Worm (Caenorhabditis elegans): ENCODE results near the gene srx-125.

The srx-125 gene

DNA sequence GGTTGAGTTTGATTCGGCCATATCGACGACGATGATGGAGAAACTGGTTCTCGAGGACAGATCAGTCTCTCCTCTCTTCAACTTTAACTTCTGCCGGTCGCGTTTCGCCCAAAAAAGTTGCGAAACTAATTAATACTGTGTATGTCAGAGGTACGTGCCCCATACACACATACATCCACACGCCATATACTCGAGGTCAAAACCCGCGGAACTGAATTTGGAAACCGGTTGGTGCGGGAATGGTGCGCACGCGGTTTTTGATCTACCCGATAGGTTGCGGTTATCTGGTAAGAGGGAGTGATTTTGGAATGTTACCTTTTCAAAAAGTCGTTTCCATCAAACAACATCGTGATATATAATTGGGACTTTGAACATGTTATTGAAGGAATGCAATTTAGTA is 13.1 kb downstream of the srx-125 start, which contains the start of gene ifbp-1:
TSS of gene ifbp-1 (minus strand) at position 85 of the 400 bp plus-strand sequence.
- no peak for TF ChIP-seq sem-2 (GFP tag; optimal IDR thresholded peaks at IDR 0.05)
- TF ChIP-seq mab-5 (tag; optimal IDR thresholded peaks at IDR 0.05), result no peak
- TF ChIP-seq ztf-11 (tag; optimal IDR thresholded peaks at IDR 0.05), result no peak
- TF ChIP-seq M03D4.4 (tag; optimal IDR thresholded peaks at IDR 0.05), result no peak
- TF ChIP-seq hlh-1 (tag; optimal IDR thresholded peaks at IDR 0.05), result no peak
- TF ChIP-seq nhr-2 (tag; optimal IDR thresholded peaks at IDR 0.05), result no peak
- TF ChIP-seq lin-32 (GFP tag; optimal IDR thresholded peaks at IDR 0.05), result no peak
- TF ChIP-seq unc-120 (tag; optimal IDR thresholded peaks at IDR 0.05; ENCODE audit: poor library complexity, severe bottlenecking), result no peak
- no peak for TF ChIP-seq ceh-83 (GFP tag; optimal IDR thresholded peaks at IDR 0.05)
- TF ChIP-seq nhr-12 (tag; optimal IDR thresholded peaks at IDR 0.05), result no peak
- TF ChIP-seq mls-2 (tag; optimal IDR thresholded peaks at IDR 0.05), result no peak
- TF ChIP-seq unc-62 (GFP tag; optimal IDR thresholded peaks at IDR 0.05), result no peak
- TF ChIP-seq bed-3 (GFP tag; optimal IDR thresholded peaks at IDR 0.05), result no peak
- TF ChIP-seq tbx-8 (GFP tag; optimal IDR thresholded peaks at IDR 0.05), result no peak
- no peak for TF ChIP-seq snpc-4 (tag; optimal IDR thresholded peaks at IDR 0.05)
- no peak for TF ChIP-seq sptf-1 (tag; optimal IDR thresholded peaks at IDR 0.05)
- no peak for TF ChIP-seq lsy-2 (tag; optimal IDR thresholded peaks at IDR 0.05)
- TF ChIP-seq elt-3 (tag; optimal IDR thresholded peaks at IDR 0.05), result no peak

DNA sequence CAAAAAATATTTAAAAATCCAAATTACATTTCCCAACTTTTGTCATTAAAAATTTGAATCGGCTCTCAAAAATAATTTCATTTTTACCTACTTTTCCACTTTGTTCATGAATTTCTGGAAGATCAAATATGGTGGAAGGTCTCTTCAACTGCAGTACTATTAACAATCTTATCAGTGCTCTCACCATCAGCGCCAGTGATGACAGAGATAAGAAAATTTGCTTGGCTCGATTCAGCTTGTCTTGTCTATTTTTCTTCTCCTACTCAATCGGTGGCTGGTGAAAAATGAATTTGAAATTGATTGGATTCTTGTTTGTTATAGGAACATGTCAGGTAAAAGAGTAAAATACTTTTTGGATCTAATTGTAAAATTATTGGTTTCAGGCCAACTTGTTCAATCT is 13.9 kb downstream of the srx-125 start, which contains the start of gene cpz-2:
TSS of gene cpz-2 (plus strand) at position 210 of the 400 bp plus-strand sequence.
- no peak for TF ChIP-seq nhr-2 (tag; optimal IDR thresholded peaks at IDR 0.05)

DNA sequence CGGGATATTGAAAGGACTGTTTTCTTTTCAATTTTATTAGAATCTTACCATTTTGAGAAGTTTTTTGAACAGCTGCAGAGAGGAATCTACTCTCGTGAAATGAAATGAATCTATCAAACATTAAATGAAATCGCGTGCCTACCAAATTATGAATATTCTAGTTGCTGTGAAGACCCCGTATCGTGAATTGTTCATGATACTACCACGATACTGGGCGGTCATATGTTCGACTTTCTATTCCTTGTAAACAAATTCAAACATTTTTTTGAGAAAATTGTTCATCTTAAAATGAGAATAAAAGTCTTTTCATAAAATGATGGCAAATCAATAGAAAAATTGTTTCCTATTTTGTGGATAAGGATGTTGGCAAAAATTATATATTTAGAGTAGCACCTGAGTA is 18.7 kb downstream of the srx-125 start, which contains the start of gene gcy-34:
TSS of gene gcy-34 (minus strand) at position 101 of the 400 bp plus-strand sequence.
- TF ChIP-seq nhr-28 (tag; optimal IDR thresholded peaks at IDR 0.05) (no peak), bed-3 (GFP tag; optimal IDR thresholded peaks at IDR 0.05) (no peak), flh-1 (GFP tag; optimal IDR thresholded peaks at IDR 0.05) (no peak), hlh-1 (tag; optimal IDR thresholded peaks at IDR 0.05) (no peak), lsy-2 (tag; optimal IDR thresholded peaks at IDR 0.05) (no peak), blmp-1 (tag; optimal IDR thresholded peaks at IDR 0.05) (no peak), unc-62 (GFP tag; optimal IDR thresholded peaks at IDR 0.05) (no peak), pha-4 (tag; optimal IDR thresholded peaks at IDR 0.05) (no peak), mab-5 (tag; optimal IDR thresholded peaks at IDR 0.05) (no peak), elt-3 (tag; optimal IDR thresholded peaks at IDR 0.05) (no peak), nhr-237 (tag; optimal IDR thresholded peaks at IDR 0.05) (no peak), ceh-83 (GFP tag; optimal IDR thresholded peaks at IDR 0.05) (no peak), mep-1 (tag; optimal IDR thresholded peaks at IDR 0.05) (no peak), tbx-8 (GFP tag; optimal IDR thresholded peaks at IDR 0.05) (no peak), ztf-11 (tag; optimal IDR thresholded peaks at IDR 0.05) (no peak)

DNA sequence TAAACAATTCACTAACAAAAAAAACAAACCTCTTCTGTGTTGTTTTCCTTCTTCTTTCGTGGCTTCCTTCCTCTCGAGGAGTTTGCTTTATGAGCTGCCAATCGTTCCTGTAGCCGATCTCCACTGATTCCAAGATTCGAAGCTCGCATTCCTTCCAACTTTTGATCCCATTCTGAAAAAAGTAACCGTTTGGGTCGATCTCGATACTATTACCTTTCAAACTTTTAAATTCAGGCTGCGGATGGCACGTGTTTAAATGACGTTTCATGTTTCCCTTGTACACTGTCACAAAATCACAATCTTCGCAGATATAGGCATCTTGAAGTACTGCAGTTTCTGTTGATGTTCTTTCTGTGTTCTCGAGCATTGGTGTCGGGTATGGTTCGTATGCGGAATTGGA is 20.3 kb downstream of the srx-125 start:
- no peak for TF ChIP-seq ceh-39 (tag; optimal IDR thresholded peaks at IDR 0.05)

DNA sequence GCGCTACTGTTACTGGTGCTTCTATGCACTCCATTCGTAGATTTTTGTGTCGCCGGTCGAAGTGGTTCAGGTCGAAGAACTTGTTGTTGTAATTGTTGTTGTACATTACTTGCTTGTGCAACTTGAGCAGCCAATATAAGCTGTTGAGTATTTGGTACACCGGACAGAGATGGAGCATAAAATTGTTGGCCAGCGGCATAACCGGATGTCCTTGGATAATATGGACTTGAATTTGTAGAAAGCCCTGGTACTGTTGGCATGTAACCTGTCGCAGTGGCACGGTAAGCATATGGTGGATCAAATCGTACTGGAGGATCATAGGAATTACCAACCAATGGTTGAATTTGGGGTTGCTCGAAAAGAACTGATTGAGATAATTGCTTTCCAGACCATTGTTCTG is 21.8 kb downstream of the srx-125 start:
- TF ChIP-seq snpc-4 (tag; optimal IDR thresholded peaks at IDR 0.05), result no peak
- no peak for TF ChIP-seq nhr-12 (tag; optimal IDR thresholded peaks at IDR 0.05)
- TF ChIP-seq M03D4.4 (tag; optimal IDR thresholded peaks at IDR 0.05), result no peak

DNA sequence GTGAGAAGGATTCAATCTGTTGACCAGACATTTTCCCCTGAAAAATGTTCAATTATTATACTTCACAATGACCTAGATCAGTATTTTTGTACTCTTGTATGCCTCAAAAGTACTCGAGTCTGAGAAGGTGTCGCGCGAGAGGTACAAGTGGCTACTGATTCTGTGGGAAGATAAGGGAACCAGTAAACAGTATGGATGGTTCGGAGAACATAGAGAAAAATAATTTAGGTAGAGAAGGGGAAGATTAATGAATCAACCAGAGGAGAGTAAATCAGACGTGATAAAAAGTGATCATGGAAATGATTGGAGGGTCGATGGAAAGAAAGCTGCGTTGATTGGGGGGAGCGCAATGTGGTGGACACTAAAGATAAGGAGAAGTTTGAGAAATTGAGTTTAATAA is 22.3 kb downstream of the srx-125 start:
- TF ChIP-seq nhr-28 (tag; optimal IDR thresholded peaks at IDR 0.05) (no peak), elt-1 (tag; optimal IDR thresholded peaks at IDR 0.05; ENCODE audit: borderline replicate concordance, insufficient read depth) (peak; percentile 78)

DNA sequence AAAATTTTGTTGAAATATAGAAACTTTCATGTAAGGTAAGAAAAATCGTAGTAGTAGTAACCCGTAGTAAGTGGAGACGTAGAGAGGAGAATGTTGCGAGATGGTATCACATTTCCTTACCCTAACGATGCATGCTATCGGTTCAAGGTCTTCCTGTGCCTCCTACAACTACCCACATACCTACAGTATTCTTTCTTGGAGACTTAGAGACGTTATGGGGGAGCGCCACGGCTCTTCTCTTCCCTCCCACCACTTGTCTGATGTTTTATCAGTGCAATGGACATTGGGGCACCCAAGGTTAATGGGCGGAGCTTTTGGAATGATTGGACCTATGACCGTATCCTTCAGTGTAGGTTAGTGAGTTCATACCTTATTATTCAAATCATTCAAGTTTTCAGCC is 23.8 kb downstream of the srx-125 start:
- TF ChIP-seq ces-1 (GFP tag; optimal IDR thresholded peaks at IDR 0.05) (no peak), lsy-2 (tag; optimal IDR thresholded peaks at IDR 0.05) (peak; percentile 16), ham-2 (GFP tag; optimal IDR thresholded peaks at IDR 0.05) (peak; percentile 22)
